Worm (Caenorhabditis elegans) whole organism, early embryonic: Measurements from ENCODE around the gene W10G11.2.

Experiments used
- F13C5.2 ChIP-seq: sonication (generic microtip); optimal IDR thresholded peaks from 2 replicates; lab custom pipeline; 2017; ENCODE audit warnings: mild to moderate bottlenecking, missing genetic modification characterization, inconsistent platforms, missing compliant biosample characterization
- aly-1 ChIP-seq: sonication (generic microtip); optimal IDR thresholded peaks from 2 replicates; lab custom pipeline; 2016; ENCODE audit warnings: missing genetic modification characterization, missing compliant biosample characterization
- ama-1 ChIP-seq: fragments of 150-350 bp; optimal IDR thresholded peaks from 2 replicates; lab custom pipeline; 2014
- ets-7 ChIP-seq: sonication (generic microtip); optimal IDR thresholded peaks from 2 replicates; lab custom pipeline; 2016; ENCODE audit warnings: missing genotype, missing genetic modification characterization, missing compliant biosample characterization
- hmbx-1 ChIP-seq: sonication (generic microtip); optimal IDR thresholded peaks from 2 replicates; lab custom pipeline; 2016; ENCODE audit warnings: mild to moderate bottlenecking, missing genetic modification characterization, missing compliant biosample characterization
- hmg-4 ChIP-seq: fragments of 200-800 bp; sonication (Bioruptor generic); optimal IDR thresholded peaks from 2 replicates; lab custom pipeline; 2018; ENCODE audit warnings: mild to moderate bottlenecking, missing genetic modification characterization, missing compliant biosample characterization
- tbx-11 ChIP-seq: fragments of 200-800 bp; sonication (Bioruptor generic); IDR thresholded peaks from 2 replicates; pipeline ENCODE4 v1.3.6; 2022; ENCODE audit warnings: missing genetic modification characterization, missing compliant biosample characterization

DNA sequence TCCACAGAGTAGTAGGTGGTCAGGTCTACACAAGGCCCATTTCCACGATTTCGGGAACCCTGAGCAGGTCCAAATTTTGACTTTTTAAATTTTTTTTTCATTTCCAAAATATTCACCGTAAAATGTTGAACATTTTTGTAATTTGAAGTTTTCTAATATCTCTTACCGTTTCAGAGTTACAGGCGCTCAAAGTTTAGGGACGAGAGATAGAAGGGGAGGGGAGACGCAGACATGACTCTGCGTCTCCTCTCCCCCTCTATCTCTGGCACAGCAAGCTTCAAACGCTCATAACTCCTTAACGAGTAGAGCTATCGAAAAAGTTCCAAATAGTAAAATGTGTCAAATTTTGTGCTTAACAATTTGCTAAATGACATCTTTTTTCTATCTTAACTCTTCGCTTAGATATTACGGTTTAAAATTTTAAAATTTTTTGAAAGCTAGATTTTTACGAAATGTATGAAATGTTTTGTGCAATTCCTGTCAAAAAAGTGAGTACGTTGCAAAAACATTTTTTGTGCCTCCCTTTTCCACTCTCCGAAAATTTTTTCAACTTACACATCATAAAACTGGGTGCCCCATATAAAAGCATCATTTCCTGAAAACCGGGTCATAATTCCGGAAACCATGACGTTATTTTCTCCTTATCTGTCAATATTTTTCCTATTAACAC, 45.9 kb downstream of the W10G11.2 start, which contains the start of the genes Y49F6B.14 and clec-125:
- TF ChIP-seq ama-1 (lab: Kevin White, UChicago) = no peak
- TF ChIP-seq ets-7 (tag; lab: Kevin White, UChicago) = no peak
- TF ChIP-seq aly-1 = no peak
- no peak for TF ChIP-seq tbx-11 (GFP tag; lab: Robert Waterston, UW)
- TF ChIP-seq hmbx-1 (tag; lab: Kevin White, UChicago) = no peak
- TF ChIP-seq F13C5.2 (tag; lab: Kevin White, UChicago) = no peak
- no peak for TF ChIP-seq hmg-4 (GFP tag; lab: Kevin White, UChicago)
